Fruit fly (Drosophila melanogaster) whole organism, embryonic: Measurements from ENCODE around the gene dsx.

ENCODE experiments used
- C15 ChIP-seq: fragments of 200-800 bp; sonication (Bioruptor generic); IDR thresholded peaks from 3 replicates; pipeline ENCODE4 v1.3.6; 2022; ENCODE audit warnings: missing biosample characterization, missing genetic modification characterization
- CG16815 ChIP-seq: fragments of 200-800 bp; sonication (Bioruptor generic); optimal IDR thresholded peaks from 3 replicates; lab custom pipeline; 2017; ENCODE audit warnings: missing biosample characterization, mild to moderate bottlenecking, missing genetic modification characterization
- HLH3B ChIP-seq: fragments of 200-800 bp; sonication (Bioruptor generic); IDR thresholded peaks from 2 replicates; pipeline ENCODE4 v1.3.6; 2022; ENCODE audit warnings: missing biosample characterization, missing genetic modification characterization
- tup ChIP-seq: fragments of 200-800 bp; sonication (Bioruptor generic); optimal IDR thresholded peaks from 2 replicates; lab custom pipeline; 2016; ENCODE audit warnings: missing biosample characterization, mild to moderate bottlenecking, missing genetic modification characterization, moderate library complexity

DNA sequence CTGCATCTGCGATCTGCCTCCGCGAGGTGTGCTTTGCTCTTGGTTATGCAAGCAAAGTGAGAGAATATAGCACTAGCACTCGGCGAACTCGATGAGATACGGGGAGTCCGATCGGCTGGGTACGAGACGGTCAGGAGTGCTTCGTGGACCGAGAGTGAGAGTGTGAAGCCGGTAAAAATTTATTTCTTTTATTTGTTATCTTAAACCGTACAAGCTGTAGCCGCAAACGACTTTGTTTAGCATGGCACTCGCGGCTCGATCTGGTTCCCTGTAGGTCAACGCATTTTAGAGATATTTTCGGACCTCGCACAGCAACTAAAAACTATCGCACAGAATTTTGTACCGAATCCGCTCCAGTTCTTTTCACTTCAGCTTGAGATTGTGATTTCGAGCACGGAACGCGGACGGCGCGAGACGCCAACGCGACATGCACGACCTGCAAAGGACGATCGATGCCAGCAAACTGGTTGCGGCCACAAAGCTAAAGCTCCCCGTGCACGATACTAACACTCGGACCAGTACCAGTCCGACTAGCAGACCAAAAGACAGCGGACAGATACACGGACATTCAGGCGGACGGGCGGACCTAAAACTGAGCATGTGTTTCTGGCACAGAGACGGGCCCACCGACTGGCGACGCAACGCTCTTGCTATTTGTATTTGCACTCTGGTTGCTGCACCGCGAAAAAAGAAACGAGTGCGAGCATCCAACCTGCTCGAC, 504 bp downstream of the dsx start:
- no peak for TF ChIP-seq CG16815 (GFP tag; lab: Kevin White, UChicago)
- no peak for TF ChIP-seq C15 (GFP tag; lab: Robert Waterston, UW)
- TF ChIP-seq tup (GFP tag; lab: Kevin White, UChicago) = no peak
- TF ChIP-seq HLH3B = no peak
